Worm (Caenorhabditis elegans): ENCODE measurements around the gene ZK105.12.

- TF ChIP-seq ama-1 (optimal IDR thresholded peaks at IDR 0.05) (no peak), aly-1 (tag; optimal IDR thresholded peaks at IDR 0.05) (no peak), hnd-1 (tag; optimal IDR thresholded peaks at IDR 0.05) (no peak), B0310.2 (tag; optimal IDR thresholded peaks at IDR 0.05) (no peak), sea-1 (GFP tag; conservative IDR thresholded peaks at IDR 0.05) (no peak), flt-1 (GFP tag; IDR thresholded peaks at IDR 0.05) (no peak), tbx-11 (GFP tag; IDR thresholded peaks at IDR 0.05) (no peak), ets-7 (tag; optimal IDR thresholded peaks at IDR 0.05) (no peak), tra-4 (tag; optimal IDR thresholded peaks at IDR 0.05) (no peak), pes-1 (GFP tag; IDR thresholded peaks at IDR 0.05) (no peak), tbx-37 (GFP tag; conservative IDR thresholded peaks at IDR 0.05) (no peak), F13C5.2 (tag; optimal IDR thresholded peaks at IDR 0.05) (no peak), hmg-4 (GFP tag; optimal IDR thresholded peaks at IDR 0.05) (no peak)
These were observed 25.3 kb downstream of the ZK105.12 start for ce11 chrV:7690637-7691036.

Data from whole organism, early embryonic.